Worm (Caenorhabditis elegans) whole organism, L4/young adult: ENCODE data around the gene C53D6.8.
A peak's percentile ranks its signal among the peaks of the same experiment; 100 is the strongest.

Source experiments
- W03F9.2 ChIP-seq: fragments of 150-350 bp; optimal IDR thresholded peaks from 2 replicates; lab custom pipeline; 2014; ENCODE audit warnings: missing biosample characterization, missing genetic modification characterization
- dao-5 ChIP-seq: sonication (generic microtip); optimal IDR thresholded peaks from 2 replicates; lab custom pipeline; 2016; ENCODE audit warnings: missing genotype, missing genetic modification characterization, moderate library complexity, missing compliant biosample characterization
- him-1 ChIP-seq: sonication (generic microtip); optimal IDR thresholded peaks from 2 replicates; lab custom pipeline; 2016; ENCODE audit warnings: missing genotype, missing genetic modification reagents, missing genetic modification characterization, missing compliant biosample characterization

C53D6.8 gene

DNA sequence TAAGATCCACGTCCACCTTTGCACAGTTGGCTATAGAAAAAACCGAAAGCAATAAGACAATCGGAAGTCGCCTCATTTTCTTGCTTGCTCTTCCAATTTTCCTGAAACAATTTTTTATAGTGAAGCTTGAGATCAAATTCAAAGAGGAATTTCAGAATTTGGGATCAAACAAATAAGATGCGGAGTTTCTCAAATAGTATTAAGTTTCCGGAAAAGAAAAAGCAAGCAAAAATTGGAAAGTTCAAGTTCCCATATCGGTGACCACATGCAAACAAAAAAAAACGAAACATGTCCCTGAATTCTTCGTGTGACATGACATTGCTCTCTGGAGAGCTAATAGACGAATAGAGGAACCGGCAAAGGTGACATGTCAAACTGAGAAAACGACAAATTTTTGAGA is 2.8 kb upstream of the C53D6.8 start, which contains the start of gene unc-129:
Gene unc-129, minus strand, starts transcription at position 101 of the 400 bp plus-strand sequence.
- no peak for TF ChIP-seq dao-5 (tag; lab: Kevin White, UChicago)
- TF ChIP-seq him-1, result no peak
- TF ChIP-seq W03F9.2 (tag; lab: Kevin White, UChicago), result no peak

DNA sequence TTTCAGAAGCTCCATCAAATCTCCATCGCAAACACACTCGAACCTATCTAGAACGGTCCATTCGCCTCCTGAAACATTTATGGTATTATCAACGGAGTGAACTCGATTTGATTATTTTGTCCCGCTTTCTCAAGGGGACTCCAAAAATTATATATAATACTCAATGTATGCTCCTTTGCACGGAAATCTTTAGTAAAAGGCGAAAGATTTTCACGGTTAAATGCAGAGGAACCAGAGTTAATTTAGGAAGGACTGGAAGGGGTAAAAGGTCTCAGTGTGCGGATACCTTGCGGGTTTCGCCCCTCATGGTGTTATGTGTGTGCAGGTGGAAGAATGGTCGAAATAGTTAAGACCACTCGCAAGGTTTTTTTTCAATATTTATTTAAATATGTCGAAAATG is 1.4 kb downstream of the C53D6.8 start:
- TF ChIP-seq W03F9.2 (tag; lab: Kevin White, UChicago), result no peak
- no peak for TF ChIP-seq dao-5 (tag; lab: Kevin White, UChicago)

- no peak for TF ChIP-seq him-1
- no peak for TF ChIP-seq dao-5 (tag; lab: Kevin White, UChicago)
- no peak for TF ChIP-seq W03F9.2 (tag; lab: Kevin White, UChicago)
Observed at ce11 chrIV:9000664-9001063, 1.9 kb downstream of the C53D6.8 start.

ce11 chrIV:8994487-8994886 is 8.0 kb downstream of the C53D6.8 start:
- TF ChIP-seq him-1 (no peak), W03F9.2 (tag; lab: Kevin White, UChicago) (no peak), dao-5 (tag; lab: Kevin White, UChicago) (no peak)

ce11 chrIV:8992786-8993185 is 9.8 kb downstream of the C53D6.8 start, which contains the start of gene mltn-12:
mltn-12 (plus strand) TSS chrIV:8993086.
- TF ChIP-seq him-1, result no peak

DNA sequence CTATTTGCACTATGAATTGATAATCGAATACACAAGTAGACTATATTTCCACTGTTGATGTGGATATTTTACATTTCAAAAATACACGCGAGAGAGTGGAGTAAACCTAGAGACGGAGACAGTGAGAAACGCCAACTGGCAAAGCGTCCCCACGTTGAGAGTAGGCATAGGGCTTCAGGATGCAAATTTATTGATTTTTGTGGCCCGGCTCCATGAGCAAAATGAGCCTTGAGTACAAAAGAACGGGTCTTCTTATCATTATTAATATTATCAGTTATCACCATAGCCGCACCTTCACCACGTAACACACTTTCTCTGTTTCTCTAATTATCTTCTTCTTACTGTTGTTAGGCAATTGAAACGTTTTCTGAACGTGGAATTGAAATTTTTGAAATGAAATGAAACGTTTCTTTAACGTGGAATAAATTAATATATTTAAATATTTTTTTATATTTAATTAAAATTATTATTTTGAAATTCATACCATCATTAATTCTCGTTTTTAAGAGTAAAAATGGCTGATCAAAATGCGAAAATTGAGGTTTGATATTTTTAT is 15.7 kb downstream of the C53D6.8 start, which contains the start of gene bre-1:
Gene bre-1, plus strand, starts transcription at position 506 of the 556 bp plus-strand sequence.
- TF ChIP-seq dao-5 (tag; lab: Kevin White, UChicago), result no peak
- TF ChIP-seq him-1, result no peak
- no peak for TF ChIP-seq W03F9.2 (tag; lab: Kevin White, UChicago)

DNA sequence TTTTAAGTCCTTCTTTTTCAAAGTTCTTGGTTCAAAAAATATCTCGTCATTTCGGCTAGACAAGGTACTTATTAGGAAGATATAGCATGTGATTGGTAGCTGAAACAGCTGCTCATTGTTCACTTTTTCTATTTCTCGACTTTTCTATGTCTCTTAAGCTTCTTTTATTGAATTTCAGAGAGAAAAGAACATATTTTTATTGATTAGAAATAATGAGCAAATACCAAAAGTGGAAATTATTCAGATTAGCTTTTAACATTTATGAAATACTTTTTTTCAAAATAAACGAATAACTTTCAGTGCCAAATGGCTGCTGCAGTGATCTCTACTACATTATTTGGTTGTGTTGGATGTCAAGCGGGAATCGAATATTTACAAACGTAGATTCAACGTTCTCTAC is 18.0 kb downstream of the C53D6.8 start, which contains the start of gene nstp-1:
Gene nstp-1, plus strand, starts transcription at position 301 of the 400 bp plus-strand sequence.
- TF ChIP-seq him-1 (no peak), W03F9.2 (tag; lab: Kevin White, UChicago) (no peak), dao-5 (tag; lab: Kevin White, UChicago) (no peak)

DNA sequence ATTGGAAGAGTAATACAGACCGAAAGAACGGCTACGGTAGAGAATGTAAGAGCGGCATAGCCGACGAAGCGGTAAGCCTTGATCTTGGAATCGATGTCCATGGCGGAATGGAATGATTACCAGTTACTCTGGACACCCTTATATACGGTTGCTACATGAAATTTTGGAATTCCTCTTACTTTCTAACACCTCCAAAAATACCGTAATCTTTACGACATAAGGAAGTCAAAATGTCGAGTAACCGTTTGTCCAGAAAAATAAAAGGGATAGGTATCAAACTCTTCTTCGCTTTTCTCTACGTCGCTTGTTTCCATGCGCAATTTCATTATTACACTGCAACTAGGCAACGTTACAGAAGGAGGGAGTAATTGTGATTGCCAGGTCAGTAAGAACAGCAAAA is 22.8 kb downstream of the C53D6.8 start, which contains the start of gene col-119:
Gene col-119, minus strand, starts transcription at position 101 of the 400 bp plus-strand sequence.
- TF ChIP-seq W03F9.2 (tag; lab: Kevin White, UChicago) (no peak), him-1 (no peak), dao-5 (tag; lab: Kevin White, UChicago) (no peak)

DNA sequence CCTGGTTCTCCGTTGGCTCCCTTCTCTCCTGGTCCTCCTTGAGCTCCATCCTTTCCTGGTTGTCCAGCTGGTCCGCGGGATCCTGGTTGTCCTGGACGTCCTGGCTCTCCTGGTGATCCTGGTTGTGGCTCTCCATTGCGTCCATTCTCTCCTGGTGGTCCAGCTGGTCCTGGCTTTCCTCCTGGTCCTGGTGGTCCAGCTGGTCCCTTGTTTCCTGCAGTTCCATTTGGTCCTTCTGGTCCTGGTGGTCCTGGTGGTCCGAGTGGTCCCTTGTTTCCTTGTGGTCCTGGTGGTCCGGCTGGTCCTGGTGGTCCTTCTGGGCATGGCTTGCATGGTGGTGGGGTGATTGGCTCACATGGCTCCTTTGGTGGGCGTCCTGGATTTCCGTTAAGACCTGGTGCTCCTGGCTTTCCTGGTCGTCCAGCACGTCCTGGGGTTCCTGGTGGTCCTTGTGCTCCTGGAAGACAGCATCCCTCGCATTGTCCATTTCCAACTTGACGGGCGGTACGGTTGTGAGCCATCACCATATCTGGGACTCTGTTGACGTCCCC is 23.4 kb downstream of the C53D6.8 start:
- no peak for TF ChIP-seq dao-5 (tag; lab: Kevin White, UChicago)
- no peak for TF ChIP-seq W03F9.2 (tag; lab: Kevin White, UChicago)
- no peak for TF ChIP-seq him-1

- no peak for TF ChIP-seq W03F9.2 (tag; lab: Kevin White, UChicago)
- TF ChIP-seq dao-5 (tag; lab: Kevin White, UChicago), result no peak
- TF ChIP-seq him-1, result no peak
Observed at ce11 chrIV:8978047-8978446, 24.5 kb downstream of the C53D6.8 start.

ce11 chrIV:8975331-8975625 is 27.3 kb downstream of the C53D6.8 start, which contains the start of gene pdzd-8:
pdzd-8 (plus strand) TSS chrIV:8975526.
- TF ChIP-seq dao-5 (tag; lab: Kevin White, UChicago) (no peak), him-1 (no peak), W03F9.2 (tag; lab: Kevin White, UChicago) (no peak)

DNA sequence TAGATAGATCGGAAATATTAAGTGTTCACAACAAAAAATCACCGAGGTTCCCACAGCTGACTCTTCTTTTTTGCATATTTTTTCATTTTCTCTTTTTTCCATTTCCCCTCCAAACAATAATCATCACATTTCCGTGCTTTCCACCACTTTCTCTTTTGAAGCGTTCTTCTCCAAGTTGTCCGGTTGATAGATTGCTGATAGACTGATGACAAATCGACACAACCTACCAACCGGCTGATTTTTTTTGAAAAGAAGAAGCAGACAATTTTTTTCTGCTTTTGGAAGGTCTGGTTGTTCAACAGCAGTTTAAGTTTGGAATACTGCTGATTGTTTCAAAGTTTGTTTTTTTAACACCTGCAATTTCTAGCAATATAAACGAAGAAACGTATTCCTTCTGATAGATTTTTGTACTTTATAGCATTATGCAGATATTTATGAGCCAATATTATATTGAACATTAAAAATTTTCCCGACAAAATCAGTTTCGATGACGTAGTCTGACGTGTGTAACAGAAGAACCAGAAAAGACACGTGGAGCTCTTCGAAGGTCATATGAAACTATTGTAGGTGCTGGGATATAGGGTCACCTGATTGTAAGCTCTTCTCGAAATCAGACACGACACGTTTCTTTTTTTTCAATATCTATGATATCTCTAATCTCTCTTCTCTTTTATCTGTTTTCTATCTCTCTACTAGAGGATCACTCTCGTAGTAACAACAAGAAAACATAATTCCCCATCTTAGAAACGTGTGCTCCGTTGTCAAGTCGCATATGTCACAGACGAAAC is 27.8 kb downstream of the C53D6.8 start:
- TF ChIP-seq dao-5 (tag; lab: Kevin White, UChicago), result no peak
- TF ChIP-seq him-1, result no peak
- no peak for TF ChIP-seq W03F9.2 (tag; lab: Kevin White, UChicago)

DNA sequence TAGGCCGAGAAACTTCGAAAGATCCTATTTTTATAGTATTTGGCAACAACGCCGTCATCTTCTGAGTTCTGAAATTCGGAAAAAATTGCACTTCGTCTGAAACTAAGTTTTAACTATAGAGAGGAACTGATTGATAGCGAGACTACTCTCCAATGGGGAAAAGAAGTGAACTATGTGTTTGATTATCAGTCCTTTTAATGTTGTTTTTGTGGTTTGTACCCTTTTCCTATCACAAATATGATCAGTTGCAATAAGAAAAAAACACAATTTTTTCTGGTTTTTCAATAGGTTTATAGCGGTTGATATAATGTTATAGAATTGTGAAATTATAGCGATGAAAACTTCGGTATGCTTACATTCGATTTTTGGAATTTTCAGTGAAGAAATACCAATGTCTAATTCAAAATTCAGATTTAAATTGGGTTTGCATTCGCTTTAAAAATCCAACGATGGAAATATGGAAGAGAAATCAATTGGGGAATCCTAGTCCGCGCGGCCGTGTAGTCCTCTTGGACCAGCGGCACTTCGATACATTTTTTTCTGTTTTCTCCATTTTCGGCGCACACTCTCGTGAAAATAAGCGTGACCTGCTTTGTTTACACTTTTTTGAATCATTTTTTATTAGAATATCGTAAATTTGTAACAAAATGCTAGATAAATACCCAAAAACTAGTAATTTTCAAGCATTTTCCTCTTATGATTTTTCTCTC is 29.1 kb downstream of the C53D6.8 start, which contains the start of gene C53B4.3:
Gene C53B4.3, minus strand, starts transcription at position 464 of the 710 bp plus-strand sequence.
- TF ChIP-seq him-1, result peak; percentile 73
- TF ChIP-seq W03F9.2 (tag; lab: Kevin White, UChicago), result peak; percentile 18
- TF ChIP-seq dao-5 (tag; lab: Kevin White, UChicago), result no peak
